Worm (Caenorhabditis elegans): Measurements from ENCODE around the gene agxt-1.

- TF ChIP-seq ztf-4 (tag; optimal IDR thresholded peaks at IDR 0.05) (no peak), ztf-11 (tag; optimal IDR thresholded peaks at IDR 0.05) (no peak), blmp-1 (tag; optimal IDR thresholded peaks at IDR 0.05; ENCODE audit: insufficient read depth) (no peak), ceh-16 (tag; optimal IDR thresholded peaks at IDR 0.05) (no peak), elt-1 (tag; optimal IDR thresholded peaks at IDR 0.05) (no peak), unc-55 (GFP tag; optimal IDR thresholded peaks at IDR 0.05) (no peak), alr-1 (tag; optimal IDR thresholded peaks at IDR 0.05) (no peak), skn-1 (tag; optimal IDR thresholded peaks at IDR 0.05) (no peak), ama-1 (optimal IDR thresholded peaks at IDR 0.05) (no peak), nhr-21 (tag; optimal IDR thresholded peaks at IDR 0.05) (no peak), lsy-2 (tag; optimal IDR thresholded peaks at IDR 0.05) (no peak)
Measured at ce11 chrII:8821140-8821595, 24.2 kb upstream of the agxt-1 start, which contains the start of gene F46C5.1.
